Fruit fly (Drosophila melanogaster) whole organism, embryonic: Measurements from ENCODE around the gene Pi3K68D.

ENCODE experiments used
- Adf1 ChIP-seq: fragments of 200-800 bp; sonication (Bioruptor generic); IDR thresholded peaks from 2 replicates; pipeline ENCODE4 v1.3.6; 2022; ENCODE audit warnings: missing biosample characterization, missing genetic modification characterization
- Aef1 ChIP-seq: fragments of 200-800 bp; sonication (Bioruptor generic); IDR thresholded peaks from 3 replicates; pipeline ENCODE4 v1.3.6; 2022; ENCODE audit warnings: missing biosample characterization, missing genetic modification characterization
- Awh ChIP-seq: fragments of 200-800 bp; sonication (Bioruptor generic); IDR thresholded peaks from 2 replicates; pipeline ENCODE4, ENCODE4 v1.3.6; 2022; ENCODE audit warnings: missing biosample characterization, missing genetic modification characterization
- Blimp-1 ChIP-seq: fragments of 200-800 bp; sonication (Bioruptor generic); optimal IDR thresholded peaks from 3 replicates; lab custom pipeline; 2018; ENCODE audit warnings: missing biosample characterization, missing genetic modification characterization, mild to moderate bottlenecking, moderate library complexity, missing genetic modification reagents
- CG11504 ChIP-seq: fragments of 200-800 bp; sonication (Bioruptor generic); optimal IDR thresholded peaks from 3 replicates; lab custom pipeline; 2019; ENCODE audit warnings: missing biosample characterization, mild to moderate bottlenecking, missing genetic modification characterization, moderate library complexity
- CG11560 ChIP-seq: fragments of 200-800 bp; sonication (Bioruptor generic); IDR thresholded peaks from 3 replicates; pipeline ENCODE4 v1.3.6; 2022; ENCODE audit warnings: missing biosample characterization, missing genetic modification characterization
- CG1233 ChIP-seq: fragments of 200-800 bp; sonication (Bioruptor generic); optimal IDR thresholded peaks from 4 replicates; lab custom pipeline; 2018; ENCODE audit warnings: missing biosample characterization, mild to moderate bottlenecking, missing genetic modification characterization
- CG14050 ChIP-seq: fragments of 200-800 bp; sonication (Bioruptor generic); IDR thresholded peaks from 3 replicates; pipeline ENCODE4 v1.3.6; 2022; ENCODE audit warnings: missing biosample characterization, missing genetic modification characterization
- CG14965 ChIP-seq: fragments of 200-800 bp; sonication (Bioruptor generic); optimal IDR thresholded peaks from 2 replicates; lab custom pipeline; 2016; ENCODE audit warnings: missing biosample characterization, missing genetic modification characterization, borderline replicate concordance
- CG15011 ChIP-seq: fragments of 200-800 bp; sonication (Bioruptor generic); optimal IDR thresholded peaks from 3 replicates; lab custom pipeline; 2018; ENCODE audit warnings: missing biosample characterization, mild to moderate bottlenecking, missing genetic modification characterization
- CG15696 ChIP-seq: fragments of 200-800 bp; sonication (Bioruptor generic); optimal IDR thresholded peaks from 2 replicates; lab custom pipeline; 2019; ENCODE audit warnings: missing biosample characterization, mild to moderate bottlenecking, missing genetic modification characterization, moderate library complexity
- CG1603 ChIP-seq: fragments of 200-800 bp; sonication (Bioruptor generic); optimal IDR thresholded peaks from 2 replicates; lab custom pipeline; 2019; ENCODE audit warnings: missing biosample characterization, mild to moderate bottlenecking, missing genetic modification characterization, moderate library complexity
- CG17912 ChIP-seq: fragments of 200-800 bp; sonication (Bioruptor generic); optimal IDR thresholded peaks from 2 replicates; lab custom pipeline; 2018; ENCODE audit warnings: missing biosample characterization, mild to moderate bottlenecking, missing genetic modification characterization
- CG42726 ChIP-seq: fragments of 200-800 bp; sonication (Bioruptor generic); IDR thresholded peaks from 2 replicates; pipeline ENCODE4 v1.3.6; 2022; ENCODE audit warnings: missing biosample characterization, missing genetic modification characterization; ENCODE audit not compliant: partially characterized antibody
- CG6254 ChIP-seq: fragments of 200-800 bp; sonication (Bioruptor generic); optimal IDR thresholded peaks from 3 replicates; lab custom pipeline; 2017; ENCODE audit warnings: mild to moderate bottlenecking, missing biosample characterization, missing genetic modification reagents, missing genetic modification characterization
- CG6683 ChIP-seq: fragments of 200-800 bp; sonication (Bioruptor generic); optimal IDR thresholded peaks from 2 replicates; lab custom pipeline; 2017; ENCODE audit warnings: missing biosample characterization, mild to moderate bottlenecking, missing genetic modification characterization, missing genetic modification reagents
- CG6765 ChIP-seq: fragments of 200-800 bp; sonication (Bioruptor generic); optimal IDR thresholded peaks from 3 replicates; lab custom pipeline; 2017; ENCODE audit warnings: missing biosample characterization, mild to moderate bottlenecking, missing genetic modification characterization
- Dek ChIP-seq: fragments of 200-800 bp; sonication (Bioruptor generic); optimal IDR thresholded peaks from 3 replicates; lab custom pipeline; 2019; ENCODE audit warnings: missing biosample characterization, mild to moderate bottlenecking, missing genetic modification characterization, moderate library complexity
- Doc2 ChIP-seq: fragments of 200-800 bp; sonication (Bioruptor generic); IDR thresholded peaks from 2 replicates; pipeline ENCODE4 v1.3.6; 2022; ENCODE audit warnings: missing biosample characterization, missing genetic modification characterization
- Ets97D ChIP-seq: fragments of 200-800 bp; sonication (Bioruptor generic); optimal IDR thresholded peaks from 3 replicates; lab custom pipeline; 2016; ENCODE audit warnings: missing biosample characterization, missing genetic modification characterization
- Hand ChIP-seq: fragments of 200-800 bp; sonication (Bioruptor generic); optimal IDR thresholded peaks from 2 replicates; lab custom pipeline; 2017; ENCODE audit warnings: mild to moderate bottlenecking, missing biosample characterization, missing genetic modification reagents, missing genetic modification characterization
- Hey ChIP-seq: fragments of 200-800 bp; sonication (Bioruptor generic); optimal IDR thresholded peaks from 3 replicates; lab custom pipeline; 2018; ENCODE audit warnings: missing biosample characterization, mild to moderate bottlenecking, missing genetic modification characterization
- Hsf ChIP-seq: fragments of 200-800 bp; sonication (Bioruptor generic); optimal IDR thresholded peaks from 3 replicates; lab custom pipeline; 2016; ENCODE audit warnings: missing biosample characterization, missing genetic modification characterization
- Meics ChIP-seq: fragments of 200-800 bp; sonication (Bioruptor generic); optimal IDR thresholded peaks from 2 replicates; lab custom pipeline; 2017; ENCODE audit warnings: missing biosample characterization, mild to moderate bottlenecking, missing genetic modification characterization
- Mes4 ChIP-seq: fragments of 200-800 bp; sonication (Bioruptor generic); optimal IDR thresholded peaks from 2 replicates; lab custom pipeline; 2016; ENCODE audit warnings: missing biosample characterization, missing genetic modification characterization
- Nf-YB ChIP-seq: fragments of 200-800 bp; sonication (Bioruptor generic); optimal IDR thresholded peaks from 3 replicates; lab custom pipeline; 2019; ENCODE audit warnings: missing biosample characterization, mild to moderate bottlenecking, missing genetic modification characterization, moderate library complexity
- Taf1 ChIP-seq: fragments of 200-800 bp; sonication (Bioruptor generic); IDR thresholded peaks from 2 replicates; pipeline ENCODE4 v1.3.6; 2022; ENCODE audit warnings: missing biosample characterization, missing genetic modification characterization
- cad ChIP-seq: fragments of >200 bp; optimal IDR thresholded peaks from 2 replicates; lab custom pipeline; 2017; ENCODE audit warnings: missing biosample characterization, missing genetic modification characterization
- chinmo ChIP-seq: fragments of 200-800 bp; sonication (Bioruptor generic); IDR thresholded peaks from 4 replicates; pipeline ENCODE4 v1.3.6; 2022; ENCODE audit warnings: missing biosample characterization, missing genetic modification characterization; ENCODE audit not compliant: partially characterized antibody
- chn ChIP-seq: fragments of 200-800 bp; sonication (Bioruptor generic); optimal IDR thresholded peaks from 2 replicates; lab custom pipeline; 2016; ENCODE audit warnings: missing biosample characterization, missing genetic modification characterization
- dm ChIP-seq: fragments of 200-800 bp; sonication (Bioruptor generic); optimal IDR thresholded peaks from 3 replicates; lab custom pipeline; 2016; ENCODE audit warnings: missing biosample characterization, missing genetic modification characterization
- dysf ChIP-seq: fragments of 200-800 bp; sonication (Bioruptor generic); IDR thresholded peaks from 3 replicates; pipeline ENCODE4 v1.3.6; 2022; ENCODE audit warnings: missing biosample characterization, missing genetic modification characterization
- ewg ChIP-seq: fragments of 200-800 bp; sonication (Bioruptor generic); optimal IDR thresholded peaks from 3 replicates; lab custom pipeline; 2017; ENCODE audit warnings: mild to moderate bottlenecking, missing biosample characterization, missing genetic modification reagents, missing genetic modification characterization
- eyg ChIP-seq: fragments of 200-800 bp; sonication (Bioruptor generic); optimal IDR thresholded peaks from 3 replicates; lab custom pipeline; 2016; ENCODE audit warnings: missing biosample characterization, missing genetic modification characterization
- gfzf ChIP-seq: fragments of 200-800 bp; sonication (Bioruptor generic); optimal IDR thresholded peaks from 2 replicates; lab custom pipeline; 2016; ENCODE audit warnings: missing biosample characterization, mild to moderate bottlenecking, missing genetic modification characterization, moderate library complexity
- h ChIP-seq: fragments of >200 bp; optimal IDR thresholded peaks from 2 replicates; lab custom pipeline; 2017
- hb ChIP-seq: fragments of 200-800 bp; sonication (Bioruptor generic); IDR thresholded peaks from 3 replicates; pipeline ENCODE4 v1.3.6; 2022; ENCODE audit warnings: missing biosample characterization, missing genetic modification characterization; ENCODE audit not compliant: partially characterized antibody
- hth ChIP-seq: fragments of >200 bp; optimal IDR thresholded peaks from 2 replicates; lab custom pipeline; 2017; ENCODE audit warnings: inconsistent platforms
- jing ChIP-seq: fragments of 200-800 bp; sonication (Bioruptor generic); optimal IDR thresholded peaks from 2 replicates; lab custom pipeline; 2018; ENCODE audit warnings: missing biosample characterization, mild to moderate bottlenecking, missing genetic modification characterization
- kah ChIP-seq: fragments of 200-800 bp; sonication (Bioruptor generic); optimal IDR thresholded peaks from 2 replicates; lab custom pipeline; 2018; ENCODE audit warnings: missing biosample characterization, mild to moderate bottlenecking, missing genetic modification characterization
- lov ChIP-seq, 2 experiments: fragments of 200-800 bp in 1 of 2; fragments of >200 bp in 1 of 2; sonication (Bioruptor generic) in 1 of 2; IDR thresholded peaks in 1 of 2; optimal IDR thresholded peaks in 1 of 2; 2 replicates in 1 of 2; 3 replicates in 1 of 2; pipeline versions ENCODE4 v1.3.6 to Lab custom; 2017 to 2022; ENCODE audit warnings: missing biosample characterization in 1 of 2, missing genetic modification characterization in 1 of 2
- pzg ChIP-seq: fragments of 200-800 bp; sonication (Bioruptor generic); optimal IDR thresholded peaks from 3 replicates; lab custom pipeline; 2018; ENCODE audit warnings: missing biosample characterization, mild to moderate bottlenecking, missing genetic modification characterization, moderate library complexity
- schlank ChIP-seq: fragments of 200-800 bp; sonication (Bioruptor generic); optimal IDR thresholded peaks from 2 replicates; lab custom pipeline; 2018; ENCODE audit warnings: missing biosample characterization, mild to moderate bottlenecking, missing genetic modification characterization
- scrt ChIP-seq: fragments of 200-800 bp; sonication (Bioruptor generic); optimal IDR thresholded peaks from 2 replicates; lab custom pipeline; 2018; ENCODE audit warnings: missing biosample characterization, mild to moderate bottlenecking, missing genetic modification characterization, moderate library complexity
- sens-2 ChIP-seq: fragments of 200-800 bp; sonication (Bioruptor generic); IDR thresholded peaks from 2 replicates; pipeline ENCODE4 v1.3.6; 2022; ENCODE audit warnings: missing biosample characterization, missing genetic modification characterization
- sna ChIP-seq: fragments of 200-800 bp; sonication (Bioruptor generic); IDR thresholded peaks from 2 replicates; pipeline ENCODE4 v1.3.6; 2022; ENCODE audit warnings: missing biosample characterization, missing genetic modification characterization; ENCODE audit not compliant: partially characterized antibody
- ssp ChIP-seq: fragments of 200-800 bp; sonication (Bioruptor generic); IDR thresholded peaks from 2 replicates; pipeline ENCODE4 v1.3.6; 2022; ENCODE audit warnings: missing biosample characterization, missing genetic modification characterization
- tup ChIP-seq: fragments of 200-800 bp; sonication (Bioruptor generic); optimal IDR thresholded peaks from 2 replicates; lab custom pipeline; 2016; ENCODE audit warnings: missing biosample characterization, mild to moderate bottlenecking, missing genetic modification characterization, moderate library complexity
- wdn ChIP-seq: fragments of 200-800 bp; sonication (Bioruptor generic); IDR thresholded peaks from 2 replicates; pipeline ENCODE4 v1.3.6; 2022; ENCODE audit warnings: missing biosample characterization, missing genetic modification characterization
- zen2 ChIP-seq: fragments of 200-800 bp; sonication (Bioruptor generic); IDR thresholded peaks from 3 replicates; pipeline ENCODE4 v1.3.6; 2022; ENCODE audit warnings: missing biosample characterization, missing genetic modification characterization; ENCODE audit not compliant: partially characterized antibody

Gene Pi3K68D

DNA sequence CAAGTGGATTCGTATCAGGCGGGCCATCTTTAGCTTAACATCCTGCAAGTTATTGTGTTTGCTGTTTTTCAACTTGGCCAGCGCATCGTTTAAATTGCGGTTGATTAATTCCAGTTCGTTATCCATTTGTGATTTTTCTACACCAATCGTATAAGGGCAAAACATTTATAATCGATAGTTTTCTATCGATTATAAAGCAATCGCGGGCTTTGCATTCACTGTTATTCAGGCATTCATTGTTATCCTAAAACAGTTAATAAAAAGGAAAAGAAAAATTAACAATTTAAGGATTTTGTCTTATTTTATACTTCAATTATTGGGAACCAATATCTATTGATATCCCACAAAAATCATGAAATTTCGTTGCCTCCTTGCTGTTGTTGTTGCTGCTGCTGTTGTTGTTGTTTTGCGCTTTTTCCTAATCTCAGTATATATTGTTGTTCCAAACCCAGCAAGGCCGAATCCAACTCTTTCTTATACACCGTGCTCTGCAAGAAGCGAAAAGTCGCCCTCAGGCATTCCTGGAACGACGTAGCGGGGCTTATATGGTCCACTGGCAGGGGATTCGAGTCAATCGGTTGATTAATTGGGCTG lies 35.8 kb upstream of the Pi3K68D start, which contains the start of gene CG32095 (continued):
- TF ChIP-seq Dek = no peak
- no peak for TF ChIP-seq Hand (GFP tag; lab: Kevin White, UChicago)
- peak; percentile 46 for TF ChIP-seq gfzf (GFP tag; lab: Kevin White, UChicago)
- TF ChIP-seq sens-2 (GFP tag; lab: Robert Waterston, UW) = no peak
- no peak for TF ChIP-seq lov (optimal IDR thresholded peaks at IDR 0.05; lab: Kevin White, UChicago)
- TF ChIP-seq lov (GFP tag; IDR thresholded peaks at IDR 0.05; lab: Robert Waterston, UW) = no peak
- no peak for TF ChIP-seq hth (lab: Kevin White, UChicago)
- TF ChIP-seq CG1233 = no peak
- no peak for TF ChIP-seq jing (GFP tag; lab: Kevin White, UChicago)
- TF ChIP-seq tup = no peak
- TF ChIP-seq CG6683 (GFP tag; lab: Kevin White, UChicago) = no peak
- TF ChIP-seq Ets97D (GFP tag; lab: Kevin White, UChicago) = no peak
- TF ChIP-seq chinmo = 0 out of 4 replicates have a peak, but pooled peaks have one; percentile 14
- no peak for TF ChIP-seq dysf
- peak; percentile 36 for TF ChIP-seq pzg
- no peak for TF ChIP-seq kah (GFP tag; lab: Kevin White, UChicago)
- TF ChIP-seq CG11560 (tag; lab: Robert Waterston, UW) = no peak; the same call in 2 of the 3 replicates
- no peak for TF ChIP-seq Doc2 (GFP tag; lab: Robert Waterston, UW)
- no peak for TF ChIP-seq Awh (GFP tag; lab: Robert Waterston, UW)
- TF ChIP-seq Adf1 = no peak
- TF ChIP-seq CG11504 (tag; lab: Kevin White, UChicago) = peak; percentile 27
- TF ChIP-seq CG1603 (tag; lab: Kevin White, UChicago) = peak; percentile 22
- peak; percentile 75 for TF ChIP-seq zen2
- no peak for TF ChIP-seq CG15011
- no peak for TF ChIP-seq wdn (GFP tag; lab: Robert Waterston, UW)
- TF ChIP-seq hb (GFP tag; lab: Robert Waterston, UW) = peak; percentile 51; the same call in 1 of the 3 replicates
- no peak for TF ChIP-seq CG6254 (GFP tag; lab: Kevin White, UChicago)
- peak; percentile 78 for TF ChIP-seq Nf-YB
- no peak for TF ChIP-seq Hsf
- no peak for TF ChIP-seq scrt (GFP tag; lab: Kevin White, UChicago)
- TF ChIP-seq ssp (GFP tag; lab: Robert Waterston, UW) = no peak
- no peak for TF ChIP-seq CG42726 (GFP tag; lab: Robert Waterston, UW)
- TF ChIP-seq CG14965 (GFP tag; lab: Kevin White, UChicago) = no peak
- TF ChIP-seq CG6765 (GFP tag; lab: Kevin White, UChicago) = no peak
- TF ChIP-seq CG14050 = no peak
- no peak for TF ChIP-seq Meics (GFP tag; lab: Kevin White, UChicago)
- TF ChIP-seq sna (GFP tag; lab: Robert Waterston, UW) = peak; percentile 90
- no peak for TF ChIP-seq Blimp-1 (GFP tag; lab: Kevin White, UChicago)
- TF ChIP-seq Hey (tag; lab: Kevin White, UChicago) = no peak
- TF ChIP-seq dm (GFP tag; lab: Kevin White, UChicago) = no peak
- TF ChIP-seq Taf1 (GFP tag; lab: Robert Waterston, UW) = no peak
- no peak for TF ChIP-seq CG15696
- no peak for TF ChIP-seq eyg
- no peak for TF ChIP-seq ewg (GFP tag; lab: Kevin White, UChicago)
- no peak for TF ChIP-seq Mes4 (GFP tag; lab: Kevin White, UChicago)
- no peak for TF ChIP-seq CG17912 (GFP tag; lab: Kevin White, UChicago)
- TF ChIP-seq Aef1 (GFP tag; lab: Robert Waterston, UW) = no peak
- no peak for TF ChIP-seq cad (GFP tag; lab: Kevin White, UChicago)
- no peak for TF ChIP-seq h (lab: Kevin White, UChicago)
- TF ChIP-seq schlank (tag; lab: Kevin White, UChicago) = no peak
- no peak for TF ChIP-seq chn (GFP tag; lab: Kevin White, UChicago)
